Fruit fly (Drosophila melanogaster) whole organism, embryonic: ENCODE results near the gene CG10254.

Experiments used
- Adf1 ChIP-seq: fragments of 200-800 bp; sonication (Bioruptor generic); IDR thresholded peaks from 2 replicates; pipeline ENCODE4 v1.3.6; 2022; ENCODE audit warnings: missing biosample characterization, missing genetic modification characterization
- CG11085 ChIP-seq: fragments of 200-800 bp; sonication (Bioruptor generic); IDR thresholded peaks from 2 replicates; pipeline ENCODE4 v1.3.6; 2022; ENCODE audit warnings: missing biosample characterization, missing genetic modification characterization
- CG13287 ChIP-seq: fragments of 200-800 bp; sonication (Bioruptor generic); IDR thresholded peaks from 2 replicates; pipeline ENCODE4 v1.3.6; 2022; ENCODE audit warnings: missing biosample characterization, missing genetic modification characterization; ENCODE audit not compliant: partially characterized antibody
- CG14441 ChIP-seq: fragments of 200-800 bp; sonication (Bioruptor generic); IDR thresholded peaks from 2 replicates; pipeline ENCODE4 v1.3.6; 2022; ENCODE audit warnings: missing biosample characterization, missing genetic modification characterization
- CG15011 ChIP-seq: fragments of 200-800 bp; sonication (Bioruptor generic); optimal IDR thresholded peaks from 3 replicates; lab custom pipeline; 2018; ENCODE audit warnings: missing biosample characterization, mild to moderate bottlenecking, missing genetic modification characterization
- CG2875 ChIP-seq: fragments of 200-800 bp; sonication (Bioruptor generic); optimal IDR thresholded peaks from 2 replicates; lab custom pipeline; 2017; ENCODE audit warnings: missing biosample characterization, mild to moderate bottlenecking, missing genetic modification characterization, missing genetic modification reagents
- CG31224 ChIP-seq: fragments of 200-800 bp; sonication (Bioruptor generic); IDR thresholded peaks from 2 replicates; pipeline ENCODE4 v1.3.6; 2022; ENCODE audit warnings: missing biosample characterization, missing genetic modification characterization
- CG31441 ChIP-seq: fragments of 200-800 bp; sonication (Bioruptor generic); IDR thresholded peaks from 2 replicates; pipeline ENCODE4 v1.3.6; 2022; ENCODE audit warnings: missing biosample characterization, missing genetic modification characterization
- CG34422 ChIP-seq: fragments of 200-800 bp; sonication (Bioruptor generic); IDR thresholded peaks from 3 replicates; pipeline ENCODE4 v1.3.6; 2022; ENCODE audit warnings: missing biosample characterization, missing genetic modification characterization
- CG6689 ChIP-seq: fragments of 200-800 bp; sonication (Bioruptor generic); IDR thresholded peaks from 2 replicates; pipeline ENCODE4 v1.3.6; 2022; ENCODE audit warnings: missing biosample characterization, missing genetic modification characterization
- CG6791 ChIP-seq: fragments of 200-800 bp; sonication (Bioruptor generic); IDR thresholded peaks from 3 replicates; pipeline ENCODE4 v1.3.6; 2022; ENCODE audit warnings: missing biosample characterization, missing genetic modification characterization; ENCODE audit not compliant: partially characterized antibody
- CG7987 ChIP-seq: fragments of 200-800 bp; sonication (Bioruptor generic); optimal IDR thresholded peaks from 2 replicates; lab custom pipeline; 2018; ENCODE audit warnings: missing biosample characterization, mild to moderate bottlenecking, missing genetic modification characterization, moderate library complexity
- CG9215 ChIP-seq: fragments of 200-800 bp; sonication (Bioruptor generic); IDR thresholded peaks from 2 replicates; pipeline ENCODE4 v1.3.6; 2022; ENCODE audit warnings: missing biosample characterization, missing genetic modification characterization
- Dad ChIP-seq: fragments of 200-800 bp; sonication (Bioruptor generic); optimal IDR thresholded peaks from 3 replicates; lab custom pipeline; 2016; ENCODE audit warnings: missing biosample characterization, missing genetic modification characterization
- Dip3 ChIP-seq: fragments of 200-800 bp; sonication (Bioruptor generic); optimal IDR thresholded peaks from 3 replicates; lab custom pipeline; 2016; ENCODE audit warnings: missing biosample characterization, missing genetic modification characterization
- Dll ChIP-seq: fragments of 200-800 bp; sonication (Bioruptor generic); IDR thresholded peaks from 4 replicates; pipeline ENCODE4 v1.3.6; 2022; ENCODE audit warnings: missing biosample characterization, missing genetic modification characterization; ENCODE audit not compliant: partially characterized antibody
- Dref ChIP-seq: fragments of 200-800 bp; sonication (Bioruptor generic); IDR thresholded peaks from 2 replicates; pipeline ENCODE4 v1.3.6; 2022; ENCODE audit warnings: missing biosample characterization, missing genetic modification characterization
- Drgx ChIP-seq: fragments of 200-800 bp; sonication (Bioruptor generic); IDR thresholded peaks from 2 replicates; pipeline ENCODE4 v1.3.6; 2022; ENCODE audit warnings: missing biosample characterization, missing genetic modification characterization
- Elba2 ChIP-seq: fragments of 200-800 bp; sonication (Bioruptor generic); optimal IDR thresholded peaks from 3 replicates; lab custom pipeline; 2016; ENCODE audit warnings: missing biosample characterization, missing genetic modification characterization
- Ets65A ChIP-seq: fragments of 200-800 bp; sonication (Bioruptor generic); peaks from one replicate; lab custom pipeline; 2016; ENCODE audit warnings: missing biosample characterization, missing genetic modification characterization
- H2.0 ChIP-seq: fragments of 200-800 bp; sonication (Bioruptor generic); IDR thresholded peaks from 2 replicates; pipeline ENCODE4 v1.3.6; 2022; ENCODE audit warnings: missing biosample characterization, missing genetic modification characterization
- HHEX ChIP-seq: fragments of 200-800 bp; sonication (Bioruptor generic); optimal IDR thresholded peaks from 3 replicates; lab custom pipeline; 2017; ENCODE audit warnings: missing biosample characterization, mild to moderate bottlenecking, missing genetic modification characterization, missing genetic modification reagents
- HLH54F ChIP-seq: fragments of 200-800 bp; sonication (Bioruptor generic); optimal IDR thresholded peaks from 3 replicates; lab custom pipeline; 2016; ENCODE audit warnings: missing biosample characterization, missing genetic modification characterization
- Hmr ChIP-seq: fragments of 200-800 bp; sonication (Bioruptor generic); optimal IDR thresholded peaks from 3 replicates; lab custom pipeline; 2017; ENCODE audit warnings: mild to moderate bottlenecking, missing biosample characterization, missing genetic modification reagents, missing genetic modification characterization
- Lhr ChIP-seq: fragments of 200-800 bp; sonication (Bioruptor generic); optimal IDR thresholded peaks from 3 replicates; lab custom pipeline; 2017; ENCODE audit warnings: mild to moderate bottlenecking, missing biosample characterization, missing genetic modification reagents, missing genetic modification characterization
- NC2β ChIP-seq: fragments of 200-800 bp; sonication (Bioruptor generic); optimal IDR thresholded peaks from 2 replicates; lab custom pipeline; 2016; ENCODE audit warnings: missing biosample characterization, missing genetic modification characterization
- PHDP ChIP-seq: fragments of 200-800 bp; sonication (Bioruptor generic); optimal IDR thresholded peaks from 3 replicates; lab custom pipeline; 2018; ENCODE audit warnings: missing biosample characterization, mild to moderate bottlenecking, missing genetic modification characterization, moderate library complexity
- Trl ChIP-seq, 3 experiments: fragments of >200 bp in 2 of 3; fragments of 200-800 bp in 1 of 3; sonication (Bioruptor generic) in 1 of 3; optimal IDR thresholded peaks; 2 replicates in 1 of 3; 3 replicates in 2 of 3; lab custom pipeline; 2016 to 2017; ENCODE audit warnings: missing biosample characterization in 1 of 3, missing genetic modification characterization in 1 of 3
- Xbp1 ChIP-seq: fragments of 200-800 bp; sonication (Bioruptor generic); optimal IDR thresholded peaks from 3 replicates; lab custom pipeline; 2016; ENCODE audit warnings: missing biosample characterization, mild to moderate bottlenecking, missing genetic modification characterization
- al ChIP-seq: fragments of 200-800 bp; sonication (Bioruptor generic); IDR thresholded peaks from 2 replicates; pipeline ENCODE4 v1.3.6; 2022; ENCODE audit warnings: missing biosample characterization, missing genetic modification characterization
- ap ChIP-seq: fragments of 200-800 bp; sonication (Bioruptor generic); IDR thresholded peaks from 2 replicates; pipeline ENCODE4 v1.3.6; 2022; ENCODE audit warnings: missing biosample characterization, missing genetic modification characterization
- bsh ChIP-seq, 2 experiments: fragments of 200-800 bp; sonication (Bioruptor generic); optimal IDR thresholded peaks; 2 replicates each; lab custom pipeline; 2017 to 2018; ENCODE audit warnings: mild to moderate bottlenecking in 2 of 2, missing biosample characterization in 2 of 2, missing genetic modification characterization in 2 of 2, moderate library complexity in 1 of 2
- dati ChIP-seq: fragments of 200-800 bp; sonication (Bioruptor generic); IDR thresholded peaks from 2 replicates; pipeline ENCODE4 v1.3.6; 2022; ENCODE audit warnings: missing biosample characterization, missing genetic modification characterization
- dpn ChIP-seq, 2 experiments: fragments of 200-800 bp; sonication (Bioruptor generic); optimal IDR thresholded peaks; 3 replicates each; lab custom pipeline; 2016; ENCODE audit warnings: missing biosample characterization in 2 of 2, missing genetic modification characterization in 2 of 2
- fd64A ChIP-seq: fragments of 200-800 bp; sonication (Bioruptor generic); optimal IDR thresholded peaks from 3 replicates; lab custom pipeline; 2018; ENCODE audit warnings: missing biosample characterization, mild to moderate bottlenecking, missing genetic modification characterization
- gce ChIP-seq: fragments of 200-800 bp; sonication (Bioruptor generic); IDR thresholded peaks from 3 replicates; pipeline ENCODE4 v1.3.6; 2022; ENCODE audit warnings: missing biosample characterization, missing genetic modification characterization
- gsb ChIP-seq: fragments of 200-800 bp; sonication (Bioruptor generic); IDR thresholded peaks from 2 replicates; pipeline ENCODE4 v1.3.6; 2022; ENCODE audit warnings: missing biosample characterization, missing genetic modification characterization
- h ChIP-seq: fragments of >200 bp; optimal IDR thresholded peaks from 2 replicates; lab custom pipeline; 2017
- inv ChIP-seq: fragments of 200-800 bp; sonication (Bioruptor generic); IDR thresholded peaks from 2 replicates; pipeline ENCODE4 v1.3.6; 2022; ENCODE audit warnings: missing biosample characterization, missing genetic modification characterization; ENCODE audit not compliant: partially characterized antibody
- jing ChIP-seq: fragments of 200-800 bp; sonication (Bioruptor generic); optimal IDR thresholded peaks from 2 replicates; lab custom pipeline; 2018; ENCODE audit warnings: missing biosample characterization, mild to moderate bottlenecking, missing genetic modification characterization
- lab ChIP-seq: fragments of 200-800 bp; sonication (Bioruptor generic); optimal IDR thresholded peaks from 3 replicates; lab custom pipeline; 2017; ENCODE audit warnings: missing biosample characterization, missing genetic modification characterization, mild to moderate bottlenecking, moderate library complexity, missing genetic modification reagents
- luna ChIP-seq: fragments of 200-800 bp; sonication (Bioruptor generic); optimal IDR thresholded peaks from 2 replicates; lab custom pipeline; 2016; ENCODE audit warnings: missing biosample characterization, missing genetic modification characterization
- mirr ChIP-seq: fragments of 200-800 bp; sonication (Bioruptor generic); optimal IDR thresholded peaks from 3 replicates; lab custom pipeline; 2018; ENCODE audit warnings: missing biosample characterization, mild to moderate bottlenecking, missing genetic modification characterization
- nmo ChIP-seq: fragments of 200-800 bp; sonication (Bioruptor generic); optimal IDR thresholded peaks from 2 replicates; lab custom pipeline; 2018; ENCODE audit warnings: missing biosample characterization, mild to moderate bottlenecking, missing genetic modification characterization, moderate library complexity
- nom ChIP-seq: fragments of 200-800 bp; sonication (Bioruptor generic); optimal IDR thresholded peaks from 2 replicates; lab custom pipeline; 2017; ENCODE audit warnings: missing biosample characterization, missing genetic modification characterization, mild to moderate bottlenecking, moderate library complexity, missing genetic modification reagents
- sens ChIP-seq: fragments of 200-800 bp; sonication (Bioruptor generic); peaks from one replicate; lab custom pipeline; 2016; ENCODE audit warnings: missing biosample characterization, missing genetic modification characterization
- slou ChIP-seq: fragments of 200-800 bp; sonication (Bioruptor generic); optimal IDR thresholded peaks from 3 replicates; lab custom pipeline; 2016; ENCODE audit warnings: missing biosample characterization, missing genetic modification characterization
- unc-4 ChIP-seq: fragments of 200-800 bp; sonication (Bioruptor generic); IDR thresholded peaks from 2 replicates; pipeline ENCODE4 v1.3.6; 2022; ENCODE audit warnings: missing biosample characterization, missing genetic modification characterization; ENCODE audit not compliant: partially characterized antibody
- vvl ChIP-seq: fragments of 200-800 bp; sonication (Bioruptor generic); IDR thresholded peaks from 2 replicates; pipeline ENCODE4 v1.3.6; 2022; ENCODE audit warnings: missing biosample characterization, missing genetic modification characterization
- zf30C ChIP-seq: fragments of 200-800 bp; sonication (Bioruptor generic); optimal IDR thresholded peaks from 3 replicates; lab custom pipeline; 2018; ENCODE audit warnings: missing biosample characterization, mild to moderate bottlenecking, missing genetic modification characterization

The CG10254 gene

DNA sequence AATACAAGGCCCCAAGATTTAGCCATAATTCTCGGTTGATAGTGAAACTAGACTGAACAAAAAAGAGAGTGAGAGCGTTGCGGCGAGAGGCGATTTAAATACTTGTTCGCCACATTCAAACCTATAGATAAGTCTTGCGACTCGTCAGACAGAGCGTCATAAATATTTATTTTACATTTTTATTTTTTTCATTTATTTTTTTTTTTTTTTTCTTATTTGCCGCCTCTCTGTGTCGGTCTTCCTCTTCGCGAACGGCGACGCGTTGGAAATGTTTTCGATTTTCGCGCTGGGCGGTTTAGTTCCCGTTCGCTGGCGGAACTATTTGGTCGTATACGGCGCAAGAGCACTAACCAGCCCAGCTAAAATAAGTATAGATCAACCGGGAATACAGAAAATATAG, 33.3 kb upstream of the CG10254 start (continued):
- TF ChIP-seq inv (GFP tag; lab: Robert Waterston, UW), result no peak
- no peak for TF ChIP-seq CG6689 (GFP tag; lab: Robert Waterston, UW)
- no peak for TF ChIP-seq dati
- TF ChIP-seq sens, result peak; percentile 41
- TF ChIP-seq Hmr (GFP tag; lab: Kevin White, UChicago), result no peak
- TF ChIP-seq HLH54F (GFP tag; lab: Kevin White, UChicago), result no peak
- no peak for TF ChIP-seq Elba2 (GFP tag; lab: Kevin White, UChicago)
- TF ChIP-seq jing (GFP tag; lab: Kevin White, UChicago), result no peak
- no peak for TF ChIP-seq fd64A
- TF ChIP-seq Dref (GFP tag; lab: Robert Waterston, UW), result no peak
- no peak for TF ChIP-seq Ets65A (GFP tag; lab: Kevin White, UChicago)
- peak in 1 of 2 experiments; percentile 31 for TF ChIP-seq Trl (optimal IDR thresholded peaks at IDR 0.05; lab: Kevin White, UChicago)
- TF ChIP-seq Trl (GFP tag; optimal IDR thresholded peaks at IDR 0.05; lab: Kevin White, UChicago), result no peak
- no peak for TF ChIP-seq H2.0 (GFP tag; lab: Robert Waterston, UW)
- TF ChIP-seq gce (GFP tag; lab: Robert Waterston, UW), result no peak
- TF ChIP-seq CG2875 (GFP tag; lab: Kevin White, UChicago), result no peak
- 0 out of 2 replicates have a peak, but pooled peaks have one; percentile 27 for TF ChIP-seq vvl (GFP tag; lab: Robert Waterston, UW)
- peak; percentile 51; the same call in 1 of the 2 replicates for TF ChIP-seq Drgx (GFP tag; lab: Robert Waterston, UW)
- no peak for TF ChIP-seq Dll (GFP tag; lab: Robert Waterston, UW)
- peak; percentile 22; the same call in 1 of the 2 replicates for TF ChIP-seq CG13287 (GFP tag; lab: Robert Waterston, UW)
- no peak for TF ChIP-seq CG14441 (GFP tag; lab: Robert Waterston, UW)
- TF ChIP-seq CG6791, result no peak
- TF ChIP-seq unc-4 (GFP tag; lab: Robert Waterston, UW), result no peak
- no peak for TF ChIP-seq CG31224 (GFP tag; lab: Robert Waterston, UW)
- TF ChIP-seq CG31441 (GFP tag; lab: Robert Waterston, UW), result no peak
- TF ChIP-seq CG34422, result no peak
- no peak for TF ChIP-seq NC2β (GFP tag; lab: Kevin White, UChicago)
- no peak for TF ChIP-seq nmo (GFP tag; lab: Kevin White, UChicago)
- no peak for TF ChIP-seq zf30C (GFP tag; lab: Kevin White, UChicago)
- TF ChIP-seq nom, result peak; percentile 88
- peak; percentile 29 for TF ChIP-seq lab (GFP tag; lab: Kevin White, UChicago)
- TF ChIP-seq luna (GFP tag; lab: Kevin White, UChicago), result no peak
- TF ChIP-seq CG11085, result no peak
- no peak for TF ChIP-seq Dad (GFP tag; lab: Kevin White, UChicago)
- TF ChIP-seq CG15011 (GFP tag; lab: Kevin White, UChicago), result no peak
- no peak for TF ChIP-seq CG9215
- no peak for TF ChIP-seq HHEX
- TF ChIP-seq Adf1 (GFP tag; lab: Robert Waterston, UW), result 0 out of 2 replicates have a peak, but pooled peaks have one; percentile 19
- peak in 1 of 2 experiments; percentile 57 for TF ChIP-seq bsh (GFP tag; optimal IDR thresholded peaks at IDR 0.05; lab: Kevin White, UChicago)
- no peak for TF ChIP-seq gsb (GFP tag; lab: Robert Waterston, UW)
- TF ChIP-seq ap (GFP tag; lab: Robert Waterston, UW), result no peak
- TF ChIP-seq h, result no peak
- no peak for TF ChIP-seq CG7987
- TF ChIP-seq Xbp1 (GFP tag; lab: Kevin White, UChicago), result no peak
- TF ChIP-seq slou (GFP tag; lab: Kevin White, UChicago), result no peak
- TF ChIP-seq PHDP, result no peak
- TF ChIP-seq al (GFP tag; lab: Robert Waterston, UW), result no peak
- no peak for TF ChIP-seq mirr (GFP tag; lab: Kevin White, UChicago)
- TF ChIP-seq dpn (GFP tag; optimal IDR thresholded peaks at IDR 0.05; lab: Kevin White, UChicago), result no peak
- TF ChIP-seq Lhr (GFP tag; lab: Kevin White, UChicago), result no peak
- no peak for TF ChIP-seq Dip3 (GFP tag; lab: Kevin White, UChicago)
